Worm (Caenorhabditis elegans) whole organism, L2 larva: Measurements from ENCODE around the gene dgat-2.

Source experiments
- C34F6.9 ChIP-seq: fragments of 150-350 bp; optimal IDR thresholded peaks from 2 replicates; lab custom pipeline; 2014; ENCODE audit warnings: missing biosample characterization, missing genetic modification characterization
- F13H6.1 ChIP-seq: sonication (generic microtip); optimal IDR thresholded peaks from 2 replicates; lab custom pipeline; 2016; ENCODE audit warnings: missing genetic modification characterization, missing compliant biosample characterization
- R02D3.7 ChIP-seq: fragments of 150-350 bp; optimal IDR thresholded peaks from 2 replicates; lab custom pipeline; 2014; ENCODE audit warnings: missing biosample characterization, missing genetic modification characterization
- Y55F3AM.14 ChIP-seq: fragments of 200-800 bp; sonication (Bioruptor generic); optimal IDR thresholded peaks from 2 replicates; lab custom pipeline; 2018; ENCODE audit warnings: mild to moderate bottlenecking, missing genetic modification characterization, missing compliant biosample characterization
- ZK546.5 ChIP-seq: sonication (generic microtip); optimal IDR thresholded peaks from 2 replicates; lab custom pipeline; 2017; ENCODE audit warnings: missing biosample characterization, missing genetic modification characterization
- aly-2 ChIP-seq: fragments of 150-350 bp; optimal IDR thresholded peaks from 2 replicates; lab custom pipeline; 2014; ENCODE audit warnings: missing biosample characterization, missing genetic modification characterization
- blmp-1 ChIP-seq: sonication (generic microtip); optimal IDR thresholded peaks from 2 replicates; lab custom pipeline; 2017; ENCODE audit warnings: missing genetic modification characterization, mild to moderate bottlenecking, missing compliant biosample characterization, antibody characterized with exemption, moderate library complexity; ENCODE audit not compliant: insufficient read depth
- ceh-16 ChIP-seq: fragments of 150-350 bp; optimal IDR thresholded peaks from 2 replicates; lab custom pipeline; 2014; ENCODE audit warnings: missing biosample characterization, missing genetic modification characterization
- dmd-4 ChIP-seq: sonication (generic microtip); optimal IDR thresholded peaks from 2 replicates; lab custom pipeline; 2017; ENCODE audit warnings: missing biosample characterization, missing genetic modification characterization
- egl-27 ChIP-seq: sonication (generic microtip); optimal IDR thresholded peaks from 3 replicates; lab custom pipeline; 2017; ENCODE audit warnings: missing biosample characterization, missing genetic modification reagents, missing genetic modification characterization
- elt-1 ChIP-seq: fragments of 150-350 bp; optimal IDR thresholded peaks from 2 replicates; lab custom pipeline; 2014; ENCODE audit warnings: missing biosample characterization, missing genetic modification characterization
- elt-3 ChIP-seq: sonication (generic microtip); optimal IDR thresholded peaks from 2 replicates; lab custom pipeline; 2017; ENCODE audit warnings: missing biosample characterization, missing genetic modification characterization
- fos-1 ChIP-seq: fragments of 150-350 bp; optimal IDR thresholded peaks from 2 replicates; lab custom pipeline; 2014; ENCODE audit warnings: missing biosample characterization, missing genetic modification characterization
- gmeb-1 ChIP-seq: fragments of 150-350 bp; optimal IDR thresholded peaks from 2 replicates; lab custom pipeline; 2014; ENCODE audit warnings: missing biosample characterization, missing genetic modification characterization
- lin-11 ChIP-seq: fragments of 150-350 bp; sonication (generic microtip); optimal IDR thresholded peaks from 2 replicates; lab custom pipeline; 2014; ENCODE audit warnings: missing biosample characterization, missing genetic modification characterization, inconsistent platforms, mixed read lengths
- lin-13 ChIP-seq: fragments of 150-350 bp; optimal IDR thresholded peaks from 2 replicates; lab custom pipeline; 2014; ENCODE audit warnings: missing biosample characterization, missing genetic modification reagents, missing genetic modification characterization
- lsy-2 ChIP-seq, 2 experiments: fragments of 150-350 bp in 1 of 2; sonication (generic microtip) in 1 of 2; optimal IDR thresholded peaks; 2 replicates each; lab custom pipeline; 2014 to 2017; ENCODE audit warnings: missing biosample characterization in 2 of 2, missing genetic modification characterization in 2 of 2
- mab-5 ChIP-seq: fragments of 150-350 bp; optimal IDR thresholded peaks from 2 replicates; lab custom pipeline; 2014; ENCODE audit warnings: missing biosample characterization, missing genetic modification characterization
- mbf-1 ChIP-seq: sonication (generic microtip); optimal IDR thresholded peaks from 2 replicates; lab custom pipeline; 2017; ENCODE audit warnings: missing biosample characterization, missing genetic modification characterization
- mdl-1 ChIP-seq, 2 experiments: fragments of 150-350 bp in 1 of 2; sonication (generic microtip) in 1 of 2; optimal IDR thresholded peaks; 2 replicates each; lab custom pipeline; 2017; ENCODE audit warnings: missing biosample characterization in 2 of 2, missing genetic modification characterization in 2 of 2
- nhr-11 ChIP-seq: fragments of 150-350 bp; optimal IDR thresholded peaks from 2 replicates; lab custom pipeline; 2014; ENCODE audit warnings: missing biosample characterization, missing genetic modification characterization
- nhr-12 ChIP-seq: fragments of 150-350 bp; optimal IDR thresholded peaks from 2 replicates; lab custom pipeline; 2014; ENCODE audit warnings: missing biosample characterization, missing genetic modification characterization
- nhr-129 ChIP-seq: fragments of 150-350 bp; optimal IDR thresholded peaks from 2 replicates; lab custom pipeline; 2014; ENCODE audit warnings: missing biosample characterization, missing genetic modification characterization
- nhr-21 ChIP-seq: fragments of 150-350 bp; optimal IDR thresholded peaks from 2 replicates; lab custom pipeline; 2014; ENCODE audit warnings: missing biosample characterization, missing genetic modification characterization
- nhr-23 ChIP-seq: fragments of 150-350 bp; optimal IDR thresholded peaks from 2 replicates; lab custom pipeline; 2014; ENCODE audit warnings: missing biosample characterization, missing genetic modification reagents, missing genetic modification characterization
- nhr-237 ChIP-seq: fragments of 150-350 bp; optimal IDR thresholded peaks from 2 replicates; lab custom pipeline; 2014; ENCODE audit warnings: missing biosample characterization, missing genetic modification characterization
- nhr-25 ChIP-seq: fragments of 150-350 bp; sonication (generic microtip); optimal IDR thresholded peaks from 3 replicates; lab custom pipeline; 2014; ENCODE audit warnings: missing biosample characterization, missing genetic modification characterization
- nhr-6 ChIP-seq: fragments of 150-350 bp; optimal IDR thresholded peaks from 2 replicates; lab custom pipeline; 2014; ENCODE audit warnings: missing biosample characterization, missing genetic modification characterization
- nhr-77 ChIP-seq: fragments of 150-350 bp; optimal IDR thresholded peaks from 2 replicates; lab custom pipeline; 2014; ENCODE audit warnings: missing biosample characterization, missing genetic modification characterization
- sem-4 ChIP-seq: fragments of 150-350 bp; optimal IDR thresholded peaks from 2 replicates; lab custom pipeline; 2014; ENCODE audit warnings: missing biosample characterization, missing genetic modification reagents, missing genetic modification characterization
- skn-1 ChIP-seq: sonication (generic microtip); optimal IDR thresholded peaks from 2 replicates; lab custom pipeline; 2017; ENCODE audit warnings: missing biosample characterization, missing genetic modification characterization
- sma-3 ChIP-seq: sonication (generic microtip); optimal IDR thresholded peaks from 2 replicates; lab custom pipeline; 2016; ENCODE audit warnings: missing genetic modification reagents, missing genetic modification characterization, missing compliant biosample characterization
- sma-9 ChIP-seq, 2 experiments: fragments of 150-350 bp in 1 of 2; sonication (generic microtip) in 1 of 2; optimal IDR thresholded peaks; 2 replicates each; lab custom pipeline; 2014 to 2016; ENCODE audit warnings: missing genetic modification characterization in 2 of 2, mild to moderate bottlenecking in 1 of 2, missing biosample characterization in 1 of 2, missing compliant biosample characterization in 1 of 2, missing genetic modification reagents in 1 of 2, moderate library complexity in 1 of 2
- snpc-4 ChIP-seq: fragments of 150-350 bp; optimal IDR thresholded peaks from 2 replicates; lab custom pipeline; 2014; ENCODE audit warnings: missing biosample characterization, missing genetic modification characterization
- unc-39 ChIP-seq: fragments of 150-350 bp; optimal IDR thresholded peaks from 2 replicates; lab custom pipeline; 2014; ENCODE audit warnings: missing biosample characterization, missing genetic modification characterization
- unc-62 ChIP-seq: fragments of 150-350 bp; optimal IDR thresholded peaks from 2 replicates; lab custom pipeline; 2014; ENCODE audit warnings: missing biosample characterization, missing genetic modification reagents, missing genetic modification characterization
- zag-1 ChIP-seq: fragments of 150-350 bp; optimal IDR thresholded peaks from 2 replicates; lab custom pipeline; 2014; ENCODE audit warnings: missing biosample characterization, missing genetic modification characterization
- ztf-1 ChIP-seq: fragments of 200-800 bp; sonication (Bioruptor generic); conservative IDR thresholded peaks from 2 replicates; pipeline ENCODE4 v1.3.6; 2022; ENCODE audit warnings: missing genetic modification characterization, missing compliant biosample characterization
- ztf-11 ChIP-seq: sonication (generic microtip); optimal IDR thresholded peaks from 2 replicates; lab custom pipeline; 2017; ENCODE audit warnings: missing biosample characterization, missing genetic modification characterization

dgat-2 gene

DNA sequence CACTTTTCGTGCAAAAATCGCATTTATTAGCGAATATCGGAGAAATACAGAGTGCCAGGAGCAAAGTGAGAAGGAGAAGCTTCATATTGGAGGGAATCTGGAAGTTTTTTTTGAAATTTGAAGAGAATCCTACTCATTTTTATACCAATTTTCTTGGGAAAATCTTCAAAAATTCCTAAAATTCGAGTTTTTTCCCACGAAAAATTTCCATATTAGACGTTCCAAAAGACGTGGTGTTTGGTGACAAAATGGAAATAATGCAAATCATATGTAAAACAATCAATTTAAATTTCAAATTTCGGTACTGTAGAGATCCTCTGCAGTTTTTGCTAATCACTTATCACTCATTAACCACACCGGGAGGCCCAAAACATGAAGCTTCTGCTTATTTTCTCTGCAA, 24.8 kb downstream of the dgat-2 start, which contains the start of the genes F59A1.16 and F59A1.6:
TSS of gene F59A1.16 (minus strand) at position 101 of the 400 bp plus-strand sequence.
TSS of gene F59A1.6 (plus strand) at position 285 of the 400 bp plus-strand sequence.
- TF ChIP-seq ztf-1 (GFP tag; lab: Robert Waterston, UW) (no peak), C34F6.9 (tag; lab: Kevin White, UChicago) (no peak), nhr-129 (tag; lab: Kevin White, UChicago) (no peak), snpc-4 (tag; lab: Kevin White, UChicago) (no peak), lin-13 (GFP tag; lab: Kevin White, UChicago) (no peak), egl-27 (tag; lab: Kevin White, UChicago) (no peak), blmp-1 (no peak), skn-1 (tag; lab: Kevin White, UChicago) (no peak), R02D3.7 (tag; lab: Kevin White, UChicago) (no peak)

DNA sequence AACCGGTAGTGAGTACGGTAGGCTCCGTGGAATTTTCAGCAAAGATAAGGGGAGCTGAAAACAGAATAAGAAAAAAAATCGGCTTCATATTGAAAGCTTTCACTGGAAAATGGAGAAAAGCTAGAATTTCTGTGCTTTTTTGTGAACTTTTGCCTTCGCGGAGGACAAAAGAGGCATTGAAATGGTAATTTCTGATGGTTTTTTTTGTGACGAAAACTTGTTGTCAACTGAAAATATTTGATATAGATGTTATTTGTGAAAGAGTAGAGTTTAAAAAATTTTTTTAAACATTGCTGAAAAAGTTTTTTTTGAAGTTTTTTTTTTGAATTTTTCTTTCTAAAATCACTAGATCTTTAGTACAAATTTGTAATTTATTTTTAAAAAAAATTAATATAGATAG, 26.7 kb downstream of the dgat-2 start, which contains the start of gene F59A1.18:
TSS of gene F59A1.18 (minus strand) at position 101 of the 400 bp plus-strand sequence.
- no peak for TF ChIP-seq nhr-25 (tag; lab: Kevin White, UChicago)
- TF ChIP-seq Y55F3AM.14 (GFP tag; lab: Kevin White, UChicago) = no peak
- no peak for TF ChIP-seq nhr-11
- TF ChIP-seq nhr-12 (tag; lab: Kevin White, UChicago) = no peak
- TF ChIP-seq mdl-1 (tag; optimal IDR thresholded peaks at IDR 0.05; lab: Kevin White, UChicago) = no peak
- TF ChIP-seq, all 48 proteins: peak for 0

- TF ChIP-seq sem-4 (tag; lab: Kevin White, UChicago) = no peak
- no peak for TF ChIP-seq lin-11 (tag; lab: Kevin White, UChicago)
- TF ChIP-seq zag-1 (tag; lab: Kevin White, UChicago) = no peak
- TF ChIP-seq blmp-1 = no peak
- TF ChIP-seq nhr-23 (tag; lab: Kevin White, UChicago) = no peak
- no peak for TF ChIP-seq ZK546.5 (tag; lab: Kevin White, UChicago)
- TF ChIP-seq nhr-237 (tag; lab: Kevin White, UChicago) = no peak
- TF ChIP-seq nhr-11 = no peak
- TF ChIP-seq sma-3 (GFP tag; lab: Kevin White, UChicago) = no peak
- TF ChIP-seq gmeb-1 (tag; lab: Kevin White, UChicago) = no peak
- no peak for TF ChIP-seq aly-2 (tag; lab: Kevin White, UChicago)
- no peak for TF ChIP-seq ztf-11
- no peak for TF ChIP-seq egl-27 (tag; lab: Kevin White, UChicago)
- no peak for TF ChIP-seq nhr-21 (tag; lab: Kevin White, UChicago)
- TF ChIP-seq nhr-12 (tag; lab: Kevin White, UChicago) = no peak
- TF ChIP-seq mbf-1 (tag; lab: Kevin White, UChicago) = no peak
- no peak for TF ChIP-seq skn-1 (tag; lab: Kevin White, UChicago)
These were observed 30.8 kb downstream of the dgat-2 start, which contains the start of gene F59A1.13 for ce11 chrV:17690922-17691321. TSS of gene F59A1.13 (minus strand) at chrV:17691022.

DNA sequence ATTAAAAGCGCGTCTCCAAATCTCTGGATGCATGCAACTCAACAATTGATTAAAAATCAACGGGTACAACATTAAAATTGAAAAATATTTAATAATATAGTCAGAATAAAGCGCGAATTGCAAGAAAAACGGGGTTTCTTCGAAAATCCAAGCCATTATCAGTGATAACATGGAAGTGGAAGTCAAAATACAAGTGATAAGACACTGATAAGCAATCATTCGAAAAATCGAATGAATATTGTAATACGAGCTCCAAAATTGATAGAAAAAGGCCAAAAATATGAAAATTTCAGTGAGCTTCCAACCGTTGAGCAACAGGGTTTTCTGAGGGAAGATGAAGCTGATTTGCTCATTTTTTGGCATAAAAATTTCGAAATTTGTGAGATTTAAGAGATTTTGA, 34.2 kb downstream of the dgat-2 start:
- TF ChIP-seq fos-1 (tag; lab: Kevin White, UChicago) = peak; percentile 25
- TF ChIP-seq nhr-237 (tag; lab: Kevin White, UChicago) = no peak

DNA sequence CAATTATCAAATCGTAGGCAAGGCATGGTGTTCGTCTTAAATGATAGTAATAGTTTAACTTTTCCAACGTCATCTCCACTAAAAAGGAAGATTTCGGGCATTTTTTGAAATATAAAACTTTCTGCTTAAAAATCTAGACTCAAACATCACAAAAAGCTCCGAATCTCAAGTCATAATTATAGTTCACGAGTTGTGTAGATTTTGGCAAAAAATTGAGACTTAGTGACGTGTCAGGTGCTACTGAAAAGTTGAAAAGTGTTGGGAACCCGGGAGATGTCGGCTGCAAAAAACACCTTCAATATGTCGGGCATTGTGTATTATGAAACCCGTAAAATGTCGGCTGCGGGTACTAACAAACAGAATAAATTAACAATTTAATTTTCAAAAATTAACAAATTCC, 35.7 kb downstream of the dgat-2 start, which contains the start of gene Y26G10.1:
TSS of gene Y26G10.1 (minus strand) at position 101 of the 400 bp plus-strand sequence.
- TF ChIP-seq sma-9 (GFP tag; optimal IDR thresholded peaks at IDR 0.05; lab: Kevin White, UChicago) = no peak
- no peak for TF ChIP-seq sma-9 (tag; optimal IDR thresholded peaks at IDR 0.05; lab: Kevin White, UChicago)
- TF ChIP-seq unc-62 = no peak
- no peak for TF ChIP-seq snpc-4 (tag; lab: Kevin White, UChicago)
- TF ChIP-seq nhr-6 (tag; lab: Kevin White, UChicago) = no peak
- no peak for TF ChIP-seq dmd-4 (tag; lab: Kevin White, UChicago)
- TF ChIP-seq mbf-1 (tag; lab: Kevin White, UChicago) = no peak
- TF ChIP-seq nhr-21 (tag; lab: Kevin White, UChicago) = no peak
- TF ChIP-seq mab-5 (tag; lab: Kevin White, UChicago) = no peak
- TF ChIP-seq elt-3 (tag; lab: Kevin White, UChicago) = no peak
- TF ChIP-seq lsy-2 (tag; optimal IDR thresholded peaks at IDR 0.05; lab: Kevin White, UChicago) = no peak
- TF ChIP-seq C34F6.9 (tag; lab: Kevin White, UChicago) = no peak
- no peak for TF ChIP-seq F13H6.1 (tag; lab: Kevin White, UChicago)
- no peak for TF ChIP-seq nhr-77 (tag; lab: Kevin White, UChicago)
- no peak for TF ChIP-seq ztf-1 (GFP tag; lab: Robert Waterston, UW)
- no peak for TF ChIP-seq unc-39 (tag; lab: Kevin White, UChicago)
- TF ChIP-seq lin-11 (tag; lab: Kevin White, UChicago) = no peak
- TF ChIP-seq ceh-16 (tag; lab: Kevin White, UChicago) = no peak
- TF ChIP-seq lin-13 (GFP tag; lab: Kevin White, UChicago) = no peak
- TF ChIP-seq elt-1 (tag; lab: Kevin White, UChicago) = no peak
